Fruit fly (Drosophila melanogaster) whole organism, embryonic: ENCODE results near the gene CG8312.

ENCODE experiments used
- Abd-B ChIP-seq: fragments of 200-800 bp; sonication (Bioruptor generic); optimal IDR thresholded peaks from 2 replicates; lab custom pipeline; 2018; ENCODE audit warnings: missing biosample characterization, mild to moderate bottlenecking, missing genetic modification characterization, moderate library complexity
- Bdp1 ChIP-seq: fragments of 200-800 bp; sonication (Bioruptor generic); optimal IDR thresholded peaks from 3 replicates; lab custom pipeline; 2016; ENCODE audit warnings: missing biosample characterization, missing genetic modification characterization
- CG10431 ChIP-seq: fragments of 200-800 bp; sonication (Bioruptor generic); optimal IDR thresholded peaks from 3 replicates; lab custom pipeline; 2018; ENCODE audit warnings: missing biosample characterization, mild to moderate bottlenecking, missing genetic modification characterization
- CG11504 ChIP-seq: fragments of 200-800 bp; sonication (Bioruptor generic); optimal IDR thresholded peaks from 3 replicates; lab custom pipeline; 2019; ENCODE audit warnings: missing biosample characterization, mild to moderate bottlenecking, missing genetic modification characterization, moderate library complexity
- CG12071 ChIP-seq: fragments of 200-800 bp; sonication (Bioruptor generic); optimal IDR thresholded peaks from 3 replicates; lab custom pipeline; 2018; ENCODE audit warnings: missing biosample characterization, mild to moderate bottlenecking, missing genetic modification characterization
- CG12155 ChIP-seq: fragments of 200-800 bp; sonication (Bioruptor generic); optimal IDR thresholded peaks from 3 replicates; lab custom pipeline; 2016; ENCODE audit warnings: missing biosample characterization, missing genetic modification characterization
- CG12744 ChIP-seq: fragments of 200-800 bp; sonication (Bioruptor generic); optimal IDR thresholded peaks from 2 replicates; lab custom pipeline; 2016; ENCODE audit warnings: missing biosample characterization, missing genetic modification characterization
- CG15011 ChIP-seq: fragments of 200-800 bp; sonication (Bioruptor generic); optimal IDR thresholded peaks from 3 replicates; lab custom pipeline; 2018; ENCODE audit warnings: missing biosample characterization, mild to moderate bottlenecking, missing genetic modification characterization
- CG15514 ChIP-seq: fragments of 200-800 bp; sonication (Bioruptor generic); optimal IDR thresholded peaks from 3 replicates; lab custom pipeline; 2017; ENCODE audit warnings: missing biosample characterization, missing genetic modification characterization, mild to moderate bottlenecking, moderate library complexity, missing genetic modification reagents
- CG18764 ChIP-seq: fragments of 200-800 bp; sonication (Bioruptor generic); optimal IDR thresholded peaks from 3 replicates; lab custom pipeline; 2016; ENCODE audit warnings: missing biosample characterization, missing genetic modification characterization
- CG2120 ChIP-seq: fragments of 200-800 bp; sonication (Bioruptor generic); optimal IDR thresholded peaks from 3 replicates; lab custom pipeline; 2016; ENCODE audit warnings: missing biosample characterization, missing genetic modification characterization
- CG2889 ChIP-seq: fragments of 200-800 bp; sonication (Bioruptor generic); IDR thresholded peaks from 3 replicates; pipeline ENCODE4 v1.3.6; 2022; ENCODE audit warnings: missing biosample characterization, missing genetic modification characterization
- CG3726 ChIP-seq: fragments of 200-800 bp; sonication (Bioruptor generic); IDR thresholded peaks from 3 replicates; pipeline ENCODE4, ENCODE4 v1.3.6; 2022; ENCODE audit warnings: missing biosample characterization, missing genetic modification characterization
- CG4282 ChIP-seq: fragments of 200-800 bp; sonication (Bioruptor generic); optimal IDR thresholded peaks from 2 replicates; lab custom pipeline; 2016; ENCODE audit warnings: missing biosample characterization, missing genetic modification characterization
- CG4360 ChIP-seq: fragments of 200-800 bp; sonication (Bioruptor generic); IDR thresholded peaks from 2 replicates; pipeline ENCODE4 v1.3.6; 2022; ENCODE audit warnings: missing biosample characterization, missing genetic modification characterization
- CG6175 ChIP-seq: fragments of 200-800 bp; sonication (Bioruptor generic); IDR thresholded peaks from 3 replicates; pipeline ENCODE4 v1.3.6; 2022; ENCODE audit warnings: missing biosample characterization, missing genetic modification characterization
- CG7372 ChIP-seq: fragments of 200-800 bp; sonication (Bioruptor generic); IDR thresholded peaks from 2 replicates; pipeline ENCODE4 v1.3.6; 2022; ENCODE audit warnings: missing biosample characterization, missing genetic modification characterization
- CG8281 ChIP-seq: fragments of 200-800 bp; sonication (Bioruptor generic); optimal IDR thresholded peaks from 2 replicates; lab custom pipeline; 2018; ENCODE audit warnings: missing biosample characterization, mild to moderate bottlenecking, missing genetic modification characterization, moderate library complexity
- CkIIα-i1 ChIP-seq: fragments of 200-800 bp; sonication (Bioruptor generic); IDR thresholded peaks from 2 replicates; pipeline ENCODE4 v1.3.6; 2022; ENCODE audit warnings: missing biosample characterization, missing genetic modification characterization
- D19B ChIP-seq: fragments of 200-800 bp; sonication (Bioruptor generic); optimal IDR thresholded peaks from 2 replicates; lab custom pipeline; 2017; ENCODE audit warnings: missing biosample characterization, mild to moderate bottlenecking, missing genetic modification characterization
- Gug ChIP-seq: fragments of 200-800 bp; sonication (Bioruptor generic); IDR thresholded peaks from 4 replicates; pipeline ENCODE4 v1.3.6; 2022; ENCODE audit warnings: missing biosample characterization, missing genetic modification characterization
- Hsf ChIP-seq: fragments of 200-800 bp; sonication (Bioruptor generic); optimal IDR thresholded peaks from 3 replicates; lab custom pipeline; 2016; ENCODE audit warnings: missing biosample characterization, missing genetic modification characterization
- MBD-R2 ChIP-seq: fragments of 200-800 bp; sonication (Bioruptor generic); IDR thresholded peaks from 2 replicates; pipeline ENCODE4 v1.3.6; 2022; ENCODE audit warnings: missing biosample characterization, missing genetic modification characterization
- Rx ChIP-seq: fragments of 200-800 bp; sonication (Bioruptor generic); IDR thresholded peaks from 2 replicates; pipeline ENCODE4 v1.3.6; 2022; ENCODE audit warnings: missing biosample characterization, missing genetic modification characterization
- Sin3A ChIP-seq: fragments of >200 bp; optimal IDR thresholded peaks from 2 replicates; lab custom pipeline; 2018
- Ssrp ChIP-seq: fragments of 200-800 bp; sonication (Bioruptor generic); optimal IDR thresholded peaks from 2 replicates; lab custom pipeline; 2018; ENCODE audit warnings: missing biosample characterization, mild to moderate bottlenecking, missing genetic modification characterization, moderate library complexity
- Usf ChIP-seq: fragments of 200-800 bp; sonication (Bioruptor generic); optimal IDR thresholded peaks from 2 replicates; lab custom pipeline; 2017; ENCODE audit warnings: missing genotype, missing biosample characterization, missing genetic modification characterization
- aop ChIP-seq: fragments of 200-800 bp; sonication (Bioruptor generic); IDR thresholded peaks from 2 replicates; pipeline ENCODE4 v1.3.6; 2022; ENCODE audit warnings: missing biosample characterization, missing genetic modification characterization
- ase ChIP-seq: fragments of 200-800 bp; sonication (Bioruptor generic); IDR thresholded peaks from 3 replicates; pipeline ENCODE4 v1.3.6; 2022; ENCODE audit warnings: missing biosample characterization, missing genetic modification characterization
- bowl ChIP-seq: fragments of 200-800 bp; sonication (Bioruptor generic); IDR thresholded peaks from 2 replicates; pipeline ENCODE4 v1.3.6; 2022; ENCODE audit warnings: missing biosample characterization, missing genetic modification characterization
- cas ChIP-seq: fragments of 200-800 bp; sonication (Bioruptor generic); IDR thresholded peaks from 2 replicates; pipeline ENCODE4 v1.3.6; 2022; ENCODE audit warnings: missing biosample characterization, missing genetic modification characterization
- cg ChIP-seq: fragments of 200-800 bp; sonication (Bioruptor generic); optimal IDR thresholded peaks from 3 replicates; lab custom pipeline; 2019; ENCODE audit warnings: missing biosample characterization, mild to moderate bottlenecking, missing genetic modification characterization, moderate library complexity
- ems ChIP-seq: fragments of 200-800 bp; sonication (Bioruptor generic); optimal IDR thresholded peaks from 3 replicates; lab custom pipeline; 2016; ENCODE audit warnings: missing biosample characterization, missing genetic modification characterization
- exex ChIP-seq: fragments of 200-800 bp; sonication (Bioruptor generic); optimal IDR thresholded peaks from 4 replicates; lab custom pipeline; 2018; ENCODE audit warnings: missing biosample characterization, mild to moderate bottlenecking, missing genetic modification characterization, moderate library complexity
- eyg ChIP-seq: fragments of 200-800 bp; sonication (Bioruptor generic); optimal IDR thresholded peaks from 3 replicates; lab custom pipeline; 2016; ENCODE audit warnings: missing biosample characterization, missing genetic modification characterization
- fd102C ChIP-seq: fragments of 200-800 bp; sonication (Bioruptor generic); optimal IDR thresholded peaks from 2 replicates; lab custom pipeline; 2018; ENCODE audit warnings: missing biosample characterization, mild to moderate bottlenecking, missing genetic modification characterization, moderate library complexity
- gcm2 ChIP-seq: fragments of 200-800 bp; sonication (Bioruptor generic); optimal IDR thresholded peaks from 2 replicates; lab custom pipeline; 2016; ENCODE audit warnings: missing biosample characterization, missing genetic modification characterization
- inv ChIP-seq: fragments of 200-800 bp; sonication (Bioruptor generic); IDR thresholded peaks from 2 replicates; pipeline ENCODE4 v1.3.6; 2022; ENCODE audit warnings: missing biosample characterization, missing genetic modification characterization; ENCODE audit not compliant: partially characterized antibody
- odd ChIP-seq: fragments of 200-800 bp; sonication (Bioruptor generic); optimal IDR thresholded peaks from 2 replicates; lab custom pipeline; 2017; ENCODE audit warnings: missing biosample characterization, mild to moderate bottlenecking, missing genetic modification characterization
- otp ChIP-seq: fragments of 200-800 bp; sonication (Bioruptor generic); IDR thresholded peaks from 3 replicates; pipeline ENCODE4, ENCODE4 v1.3.6; 2022; ENCODE audit warnings: missing biosample characterization, missing genetic modification characterization
- psq ChIP-seq: fragments of 200-800 bp; sonication (Bioruptor generic); optimal IDR thresholded peaks from 2 replicates; lab custom pipeline; 2017; ENCODE audit warnings: missing biosample characterization, missing genetic modification characterization
- ranshi ChIP-seq: fragments of 200-800 bp; sonication (Bioruptor generic); IDR thresholded peaks from 2 replicates; pipeline ENCODE4 v1.3.6; 2022; ENCODE audit warnings: missing biosample characterization, missing genetic modification characterization
- rib ChIP-seq: fragments of 200-800 bp; sonication (Bioruptor generic); IDR thresholded peaks from 2 replicates; pipeline ENCODE4 v1.3.6; 2022; ENCODE audit warnings: missing biosample characterization, missing genetic modification characterization
- slp2 ChIP-seq: fragments of 200-800 bp; sonication (Bioruptor generic); optimal IDR thresholded peaks from 2 replicates; lab custom pipeline; 2016; ENCODE audit warnings: missing biosample characterization, missing genetic modification characterization
- sob ChIP-seq: fragments of 200-800 bp; sonication (Bioruptor generic); IDR thresholded peaks from 2 replicates; pipeline ENCODE4 v1.3.6; 2022; ENCODE audit warnings: missing biosample characterization, missing genetic modification characterization

CG8312 gene

DNA sequence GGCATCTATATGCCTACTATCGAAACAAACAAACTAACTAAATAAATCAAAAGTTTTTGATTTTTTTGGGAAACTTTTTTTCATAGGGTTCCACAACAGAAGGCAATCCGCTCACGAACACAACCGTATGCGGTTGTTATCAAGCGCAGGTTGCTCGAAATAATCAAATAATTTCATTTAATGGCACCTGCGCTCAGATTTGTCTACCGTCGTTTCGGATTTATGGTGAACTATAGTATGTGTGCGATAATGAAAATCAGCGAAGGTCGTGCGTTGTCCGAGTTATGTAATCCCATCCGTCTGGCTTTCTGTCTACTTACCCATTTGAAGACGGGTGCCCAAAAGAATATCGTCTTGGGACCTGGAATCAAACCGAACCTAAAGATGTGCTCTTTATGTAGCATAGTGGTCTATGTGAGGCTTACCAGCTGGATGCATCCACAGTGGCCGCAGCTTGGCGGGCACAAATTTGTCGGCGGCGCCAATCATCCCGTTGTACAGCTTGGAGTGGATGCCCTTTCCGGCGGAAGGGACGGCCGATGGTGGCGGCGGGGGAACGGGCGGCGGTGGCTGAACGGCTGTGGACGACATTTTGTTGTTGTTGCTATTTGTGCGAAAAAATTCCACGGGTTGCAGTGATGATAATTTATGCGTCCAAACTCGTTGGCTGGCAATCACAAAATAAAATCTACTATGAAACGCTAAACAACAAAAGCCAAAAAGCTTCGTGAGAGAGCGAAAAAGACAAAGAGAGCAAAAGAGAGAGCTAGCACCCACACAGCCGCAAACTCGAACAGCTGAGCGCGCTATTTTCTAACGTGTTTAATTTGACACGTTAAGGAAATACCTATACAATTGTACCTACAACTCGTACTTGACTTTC, 17.9 kb upstream of the CG8312 start (continued):
- TF ChIP-seq CG6175 (no peak), odd (GFP tag; lab: Kevin White, UChicago) (no peak), CG2889 (GFP tag; lab: Robert Waterston, UW) (no peak), CG12744 (GFP tag; lab: Kevin White, UChicago) (no peak), psq (GFP tag; lab: Kevin White, UChicago) (no peak), CG3726 (no peak), CG4282 (GFP tag; lab: Kevin White, UChicago) (no peak), gcm2 (GFP tag; lab: Kevin White, UChicago) (no peak), bowl (GFP tag; lab: Robert Waterston, UW) (peak; percentile 45; the same call in 1 of the 2 replicates), ranshi (GFP tag; lab: Robert Waterston, UW) (no peak), inv (GFP tag; lab: Robert Waterston, UW) (peak; percentile 11; the same call in 1 of the 2 replicates), Abd-B (GFP tag; lab: Kevin White, UChicago) (no peak), otp (GFP tag; lab: Robert Waterston, UW) (no peak; the same call in 2 of the 3 replicates), sob (no peak), CG11504 (tag; lab: Kevin White, UChicago) (no peak), cg (GFP tag; lab: Kevin White, UChicago) (no peak), CG15514 (no peak), ems (GFP tag; lab: Kevin White, UChicago) (no peak), Hsf (GFP tag; lab: Kevin White, UChicago) (no peak), CG8281 (tag; lab: Kevin White, UChicago) (no peak), slp2 (GFP tag; lab: Kevin White, UChicago) (no peak), cas (GFP tag; lab: Robert Waterston, UW) (no peak), Bdp1 (GFP tag; lab: Kevin White, UChicago) (no peak), CG4360 (GFP tag; lab: Robert Waterston, UW) (peak; percentile 79), CkIIα-i1 (GFP tag; lab: Robert Waterston, UW) (no peak), MBD-R2 (GFP tag; lab: Robert Waterston, UW) (no peak), exex (tag; lab: Kevin White, UChicago) (peak; percentile 94), CG2120 (GFP tag; lab: Kevin White, UChicago) (no peak), CG15011 (GFP tag; lab: Kevin White, UChicago) (no peak), CG12155 (GFP tag; lab: Kevin White, UChicago) (no peak), aop (GFP tag; lab: Robert Waterston, UW) (no peak), eyg (GFP tag; lab: Kevin White, UChicago) (no peak), Rx (GFP tag; lab: Robert Waterston, UW) (no peak), Usf (no peak), fd102C (no peak), Ssrp (tag; lab: Kevin White, UChicago) (no peak), D19B (GFP tag; lab: Kevin White, UChicago) (no peak), CG7372 (GFP tag; lab: Robert Waterston, UW) (no peak), CG12071 (GFP tag; lab: Kevin White, UChicago) (no peak), CG10431 (GFP tag; lab: Kevin White, UChicago) (no peak), Gug (GFP tag; lab: Robert Waterston, UW) (no peak), rib (GFP tag; lab: Robert Waterston, UW) (0 out of 2 replicates have a peak, but pooled peaks have one; percentile 15), ase (GFP tag; lab: Robert Waterston, UW) (no peak), Sin3A (lab: Kevin White, UChicago) (no peak), CG18764 (GFP tag; lab: Kevin White, UChicago) (no peak)
- TF ChIP-seq, all 482 proteins: peak for 56
